Worm (Caenorhabditis elegans) whole organism, L1 larva: ENCODE results near the gene T28A8.6.

ENCODE experiments used
- lir-3 ChIP-seq: sonication (generic microtip); optimal IDR thresholded peaks from 2 replicates; lab custom pipeline; 2016; ENCODE audit warnings: mild to moderate bottlenecking, missing genetic modification characterization, moderate library complexity, missing compliant biosample characterization; ENCODE audit not compliant: poor library complexity
- mdl-1 ChIP-seq, 2 experiments: fragments of 150-350 bp; optimal IDR thresholded peaks; 2 replicates each; lab custom pipeline; 2014 to 2017; ENCODE audit warnings: missing biosample characterization in 2 of 2, missing genetic modification characterization in 2 of 2, inconsistent platforms in 1 of 2
- swsn-7 ChIP-seq: sonication (generic microtip); optimal IDR thresholded peaks from 2 replicates; lab custom pipeline; 2016; ENCODE audit warnings: missing genetic modification characterization, missing compliant biosample characterization
- tbx-2 ChIP-seq: sonication (generic microtip); optimal IDR thresholded peaks from 2 replicates; lab custom pipeline; 2016; ENCODE audit warnings: missing genetic modification characterization, missing compliant biosample characterization

ce11 chrIII:13501599-13501998, 2.6 kb downstream of the T28A8.6 start, which contains the start of gene T28A8.5:
- TF ChIP-seq lir-3 (tag; lab: Kevin White, UChicago) (no peak), mdl-1 (tag; optimal IDR thresholded peaks at IDR 0.05; lab: Kevin White, UChicago) (no peak), swsn-7 (no peak), tbx-2 (tag; lab: Kevin White, UChicago) (no peak)
